Fruit fly (Drosophila melanogaster) whole organism, wandering third instar larva: ENCODE results near the gene CG42249.
A peak's percentile ranks its signal among the peaks of the same experiment; 100 is the strongest.

Source experiments
- Abd-B ChIP-seq: fragments of >200 bp; optimal IDR thresholded peaks from 2 replicates; lab custom pipeline; 2017; ENCODE audit warnings: missing biosample characterization, missing genetic modification characterization
- Dfd ChIP-seq: fragments of >200 bp; optimal IDR thresholded peaks from 2 replicates; lab custom pipeline; 2017; ENCODE audit warnings: missing biosample characterization, missing genetic modification characterization
- Hr78 ChIP-seq: fragments of >200 bp; optimal IDR thresholded peaks from 2 replicates; lab custom pipeline; 2017; ENCODE audit warnings: missing biosample characterization, missing genetic modification characterization
- Hr83 ChIP-seq: fragments of 200-300 bp; sonication (Bioruptor generic); optimal IDR thresholded peaks from 2 replicates; lab custom pipeline; 2016; ENCODE audit warnings: missing biosample characterization, mild to moderate bottlenecking, missing genetic modification characterization, moderate library complexity; ENCODE audit not compliant: poor library complexity, severe bottlenecking
- Myc ChIP-seq: fragments of >200 bp; optimal IDR thresholded peaks from 2 replicates; lab custom pipeline; 2017
- OdsH ChIP-seq: fragments of 200-800 bp; sonication (Bioruptor generic); optimal IDR thresholded peaks from 2 replicates; lab custom pipeline; 2016; ENCODE audit warnings: missing biosample characterization, mild to moderate bottlenecking, missing genetic modification characterization
- br ChIP-seq: fragments of 200-800 bp; sonication (Bioruptor generic); optimal IDR thresholded peaks from 2 replicates; lab custom pipeline; 2016; ENCODE audit warnings: missing biosample characterization, missing genetic modification characterization
- fru ChIP-seq: fragments of 200-800 bp; sonication (Bioruptor generic); optimal IDR thresholded peaks from 3 replicates; lab custom pipeline; 2016; ENCODE audit warnings: missing biosample characterization, mild to moderate bottlenecking, missing genetic modification characterization
- h ChIP-seq: fragments of 200-800 bp; sonication (Bioruptor generic); optimal IDR thresholded peaks from 3 replicates; lab custom pipeline; 2016; ENCODE audit warnings: missing biosample characterization, mild to moderate bottlenecking, missing genetic modification characterization
- lola ChIP-seq: fragments of >200 bp; optimal IDR thresholded peaks from 2 replicates; lab custom pipeline; 2017; ENCODE audit warnings: missing biosample characterization, missing genetic modification characterization
- pan ChIP-seq: fragments of >200 bp; optimal IDR thresholded peaks from 2 replicates; lab custom pipeline; 2017
- sage ChIP-seq: fragments of 200-800 bp; sonication (Bioruptor generic); optimal IDR thresholded peaks from 2 replicates; lab custom pipeline; 2016; ENCODE audit warnings: missing biosample characterization, mild to moderate bottlenecking, missing genetic modification characterization

DNA sequence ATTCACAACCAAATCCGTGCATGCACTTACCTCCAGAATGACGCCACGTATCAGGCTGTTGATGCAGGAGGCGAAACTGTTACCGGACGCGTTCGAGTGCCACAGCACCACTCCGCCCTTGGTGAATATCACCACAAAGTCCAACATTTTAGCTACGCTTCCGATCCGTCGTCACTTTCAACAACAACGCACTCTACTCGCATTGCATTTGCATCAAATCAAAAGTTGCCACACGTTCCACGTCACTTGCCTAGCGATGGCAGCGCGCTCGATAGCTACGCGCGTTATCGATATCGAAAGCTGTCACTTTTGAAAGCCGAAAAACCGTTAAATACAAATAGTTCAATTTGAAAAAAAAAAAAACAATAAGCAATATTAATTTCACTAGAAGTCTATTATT lies 32.8 kb downstream of the CG42249 start, which contains the start of gene SrpRalpha:
- TF ChIP-seq Abd-B (no peak), lola (GFP tag; lab: Kevin White, UChicago) (no peak), Hr83 (GFP tag; lab: Kevin White, UChicago) (no peak), Hr78 (GFP tag; lab: Kevin White, UChicago) (no peak), pan (lab: Kevin White, UChicago) (no peak), Myc (lab: Kevin White, UChicago) (no peak), h (GFP tag; lab: Kevin White, UChicago) (peak; percentile 0), br (GFP tag; lab: Kevin White, UChicago) (no peak), fru (GFP tag; lab: Kevin White, UChicago) (no peak), sage (GFP tag; lab: Kevin White, UChicago) (no peak), Dfd (GFP tag; lab: Kevin White, UChicago) (no peak), OdsH (GFP tag; lab: Kevin White, UChicago) (no peak)
